Worm (Caenorhabditis elegans): ENCODE data around the gene mrps-22.
A peak's percentile ranks its signal among the peaks of the same experiment; 100 is the strongest.

mrps-22 gene

ce11 chrII:10582318-10582717 lies at the start of gene mrps-22:
mrps-22 (plus strand) TSS chrII:10582618.
- TF ChIP-seq ztf-29 (GFP tag; IDR thresholded peaks at IDR 0.05) = no peak
- no peak for TF ChIP-seq flt-1 (GFP tag; IDR thresholded peaks at IDR 0.05)
- no peak for TF ChIP-seq tab-1 (GFP tag; IDR thresholded peaks at IDR 0.05)
- TF ChIP-seq ref-1 (GFP tag; conservative IDR thresholded peaks at IDR 0.05) = no peak
- no peak for TF ChIP-seq cog-1 (tag; optimal IDR thresholded peaks at IDR 0.05)

ce11 chrII:10533985-10534384 lies 48.4 kb upstream of the mrps-22 start:
- TF ChIP-seq T22C8.4 (GFP tag; IDR thresholded peaks at IDR 0.05) = no peak

DNA sequence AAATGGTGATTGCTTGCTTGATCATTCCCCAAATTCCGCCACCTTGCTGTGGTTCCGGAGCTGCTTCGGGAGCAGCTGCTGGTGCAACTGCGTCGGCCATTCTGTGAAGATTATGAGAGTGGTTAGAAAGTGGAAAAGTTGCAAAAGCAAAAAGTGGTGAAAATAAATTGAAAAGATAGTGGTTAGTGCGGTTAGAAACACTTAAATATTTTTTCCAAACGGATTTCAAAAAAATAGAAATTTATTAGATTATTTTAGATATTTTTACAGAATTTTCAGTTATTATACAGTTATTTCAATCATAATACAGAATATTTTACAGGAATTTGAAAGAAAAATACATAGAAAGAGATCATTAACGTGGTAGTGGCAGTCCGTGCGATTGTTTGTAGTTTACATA lies 44.8 kb upstream of the mrps-22 start, which contains the start of gene R166.2:
Gene R166.2 (minus strand): TSS at position 101 of the 400 bp plus-strand sequence.
- no peak for TF ChIP-seq ztf-29 (GFP tag; IDR thresholded peaks at IDR 0.05)
- no peak for TF ChIP-seq cog-1 (tag; optimal IDR thresholded peaks at IDR 0.05)
- no peak for TF ChIP-seq klf-2 (GFP tag; conservative IDR thresholded peaks at IDR 0.05)
- TF ChIP-seq med-1 (GFP tag; optimal IDR thresholded peaks at IDR 0.05; ENCODE audit: insufficient read depth) = no peak
- no peak for TF ChIP-seq ref-1 (GFP tag; conservative IDR thresholded peaks at IDR 0.05)
- no peak for TF ChIP-seq tab-1 (GFP tag; IDR thresholded peaks at IDR 0.05)
- no peak for TF ChIP-seq flt-1 (GFP tag; IDR thresholded peaks at IDR 0.05)
- no peak for TF ChIP-seq T22C8.4 (GFP tag; IDR thresholded peaks at IDR 0.05)
- TF ChIP-seq ztf-23 (GFP tag; IDR thresholded peaks at IDR 0.05) = no peak

DNA sequence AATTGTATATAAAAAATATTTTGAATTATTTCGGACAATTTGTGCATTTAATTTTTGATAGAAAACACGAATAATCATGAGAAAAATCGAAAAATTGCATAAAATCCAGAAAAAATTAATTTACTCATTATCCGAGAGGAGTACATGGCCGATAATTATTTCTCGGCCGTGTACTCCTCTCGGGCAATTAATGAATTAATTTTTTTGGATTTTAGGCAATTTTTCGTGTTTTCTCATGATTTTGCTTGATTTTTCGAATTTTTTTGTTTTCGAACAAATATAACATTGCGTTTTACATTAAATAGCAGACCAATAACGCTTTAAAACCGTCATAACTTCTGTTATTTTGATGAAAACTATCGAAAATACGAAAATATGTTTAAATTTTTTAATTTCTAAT lies 44.4 kb upstream of the mrps-22 start:
- TF ChIP-seq cog-1 (tag; optimal IDR thresholded peaks at IDR 0.05) (peak; percentile 38), klf-2 (GFP tag; conservative IDR thresholded peaks at IDR 0.05) (no peak), flt-1 (GFP tag; IDR thresholded peaks at IDR 0.05) (no peak), tab-1 (GFP tag; IDR thresholded peaks at IDR 0.05) (no peak), med-1 (GFP tag; optimal IDR thresholded peaks at IDR 0.05; ENCODE audit: insufficient read depth) (no peak)

ce11 chrII:10539232-10539631 lies 43.2 kb upstream of the mrps-22 start, which contains the start of gene R166.3:
R166.3 (minus strand) TSS chrII:10539332.
- TF ChIP-seq klf-2 (GFP tag; conservative IDR thresholded peaks at IDR 0.05) = no peak

- no peak for TF ChIP-seq klf-2 (GFP tag; conservative IDR thresholded peaks at IDR 0.05)
- TF ChIP-seq med-1 (GFP tag; optimal IDR thresholded peaks at IDR 0.05; ENCODE audit: insufficient read depth) = no peak
- peak; percentile 53 for TF ChIP-seq cog-1 (tag; optimal IDR thresholded peaks at IDR 0.05)
- peak; percentile 59; the same call in 1 of the 2 replicates for TF ChIP-seq flt-1 (GFP tag; IDR thresholded peaks at IDR 0.05)
These were observed 40.4 kb upstream of the mrps-22 start, which contains the start of gene pro-1 for ce11 chrII:10541923-10542486. pro-1 (minus strand) TSS chrII:10541996.

DNA sequence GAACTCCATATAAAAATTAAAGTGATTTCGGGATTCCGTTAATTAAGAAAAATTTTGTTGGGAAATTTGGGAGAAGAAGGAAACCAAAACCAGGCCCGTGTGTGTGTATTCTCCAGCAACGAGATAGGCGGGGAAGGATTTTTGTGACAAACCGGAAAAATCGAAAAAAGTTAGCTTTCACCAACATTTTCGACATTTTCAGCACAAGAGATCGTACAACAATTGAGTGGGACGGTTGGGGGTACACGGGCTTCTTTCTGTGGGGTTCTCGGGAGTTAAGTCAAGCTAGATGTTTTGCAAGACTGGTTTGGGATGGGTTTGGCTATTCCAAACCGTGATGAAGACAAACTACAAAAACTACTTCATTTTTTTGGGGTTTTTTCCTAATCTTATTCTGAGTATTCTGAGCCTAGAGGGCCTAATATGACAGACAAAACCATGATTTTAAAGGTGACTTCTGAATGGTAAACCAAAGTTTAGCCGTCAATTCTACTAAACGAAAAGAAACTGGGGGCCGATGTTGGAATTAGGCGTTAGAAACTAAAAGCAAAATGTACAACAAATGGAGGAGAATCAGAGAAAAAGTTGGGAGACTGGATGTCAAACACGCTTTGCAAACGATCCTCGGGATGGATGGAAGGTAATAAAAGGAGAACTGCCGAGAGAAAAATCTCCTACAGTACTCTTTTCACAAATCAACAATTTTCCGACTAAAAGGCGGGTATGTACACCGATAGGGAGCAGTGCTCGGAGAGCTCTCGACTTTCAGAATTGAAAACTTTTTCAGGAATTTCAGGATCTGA lies 39.6 kb upstream of the mrps-22 start:
- no peak for TF ChIP-seq med-1 (GFP tag; optimal IDR thresholded peaks at IDR 0.05; ENCODE audit: insufficient read depth)
- no peak for TF ChIP-seq cog-1 (tag; optimal IDR thresholded peaks at IDR 0.05)
- TF ChIP-seq T22C8.4 (GFP tag; IDR thresholded peaks at IDR 0.05) = no peak
- no peak for TF ChIP-seq flt-1 (GFP tag; IDR thresholded peaks at IDR 0.05)
- TF ChIP-seq ztf-29 (GFP tag; IDR thresholded peaks at IDR 0.05) = no peak
- TF ChIP-seq tab-1 (GFP tag; IDR thresholded peaks at IDR 0.05) = no peak
- no peak for TF ChIP-seq ref-1 (GFP tag; conservative IDR thresholded peaks at IDR 0.05)
- TF ChIP-seq klf-2 (GFP tag; conservative IDR thresholded peaks at IDR 0.05) = no peak
- TF ChIP-seq ztf-23 (GFP tag; IDR thresholded peaks at IDR 0.05) = no peak

DNA sequence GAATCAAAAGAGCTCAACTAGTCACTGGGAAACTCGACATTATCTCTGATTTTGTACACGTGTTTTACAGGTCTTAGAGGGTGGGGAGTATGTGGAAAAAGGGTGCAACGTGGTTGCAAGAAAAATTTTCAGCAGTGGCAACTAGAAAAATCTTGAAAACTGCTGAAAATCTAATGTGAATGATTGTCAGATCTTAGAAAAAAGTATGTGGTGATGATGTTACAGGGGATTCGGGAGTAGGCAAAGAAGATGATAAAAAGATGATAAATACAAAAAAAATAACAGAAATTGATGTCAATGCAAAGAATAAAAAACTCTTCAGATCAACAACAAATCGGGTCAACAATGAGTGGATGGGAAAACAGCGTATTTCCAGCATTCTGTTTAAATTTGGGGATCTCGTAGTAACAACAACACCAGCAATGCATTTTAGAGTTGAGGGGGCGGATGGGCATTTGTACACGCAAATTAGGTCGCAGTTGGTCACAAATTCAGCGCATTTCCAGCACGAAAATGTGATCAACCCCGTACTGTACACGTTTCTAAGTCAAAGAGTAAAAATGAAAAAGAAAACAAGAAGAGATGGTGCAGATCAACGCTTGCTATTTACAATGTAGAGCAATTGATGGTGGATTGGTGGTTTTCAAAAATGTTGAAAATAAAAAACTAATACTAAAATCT lies 38.8 kb upstream of the mrps-22 start:
- TF ChIP-seq ref-1 (GFP tag; conservative IDR thresholded peaks at IDR 0.05) = no peak; the same call in 1 of the 2 replicates
- TF ChIP-seq klf-2 (GFP tag; conservative IDR thresholded peaks at IDR 0.05) = no peak
- TF ChIP-seq med-1 (GFP tag; optimal IDR thresholded peaks at IDR 0.05; ENCODE audit: insufficient read depth) = no peak
- TF ChIP-seq cog-1 (tag; optimal IDR thresholded peaks at IDR 0.05) = no peak
- no peak for TF ChIP-seq T22C8.4 (GFP tag; IDR thresholded peaks at IDR 0.05)
- TF ChIP-seq ztf-23 (GFP tag; IDR thresholded peaks at IDR 0.05) = no peak
- no peak for TF ChIP-seq tab-1 (GFP tag; IDR thresholded peaks at IDR 0.05)
- no peak for TF ChIP-seq flt-1 (GFP tag; IDR thresholded peaks at IDR 0.05)
- no peak for TF ChIP-seq ztf-29 (GFP tag; IDR thresholded peaks at IDR 0.05)

DNA sequence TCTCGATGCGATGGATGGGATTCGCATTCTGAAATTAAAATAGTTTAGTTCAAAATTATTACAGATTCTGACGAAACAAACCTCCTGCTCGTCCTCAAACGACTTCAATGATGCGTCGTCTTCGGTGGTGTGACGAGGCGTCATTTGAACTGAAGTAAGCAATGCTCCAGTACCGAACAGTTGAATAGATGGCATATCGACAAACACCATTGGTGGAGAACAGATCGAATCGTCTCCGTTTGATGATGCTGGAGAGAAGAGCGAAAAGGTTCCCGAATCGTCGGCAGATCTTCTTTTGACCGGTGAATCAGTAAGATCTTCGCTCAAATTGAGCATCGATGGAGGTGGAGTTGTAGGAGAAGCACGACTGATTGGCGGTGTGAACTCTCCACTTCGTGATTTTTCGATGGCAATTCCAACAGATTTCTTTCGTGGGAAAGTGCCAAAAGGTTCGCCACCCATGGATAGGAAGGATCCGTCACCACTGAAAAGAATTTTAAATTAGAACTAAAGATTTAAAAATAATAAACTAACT lies 38.0 kb upstream of the mrps-22 start:
- no peak for TF ChIP-seq ztf-23 (GFP tag; IDR thresholded peaks at IDR 0.05)
- TF ChIP-seq T22C8.4 (GFP tag; IDR thresholded peaks at IDR 0.05) = 0 out of 2 replicates have a peak, but pooled peaks have one; percentile 13
- TF ChIP-seq klf-2 (GFP tag; conservative IDR thresholded peaks at IDR 0.05) = no peak

DNA sequence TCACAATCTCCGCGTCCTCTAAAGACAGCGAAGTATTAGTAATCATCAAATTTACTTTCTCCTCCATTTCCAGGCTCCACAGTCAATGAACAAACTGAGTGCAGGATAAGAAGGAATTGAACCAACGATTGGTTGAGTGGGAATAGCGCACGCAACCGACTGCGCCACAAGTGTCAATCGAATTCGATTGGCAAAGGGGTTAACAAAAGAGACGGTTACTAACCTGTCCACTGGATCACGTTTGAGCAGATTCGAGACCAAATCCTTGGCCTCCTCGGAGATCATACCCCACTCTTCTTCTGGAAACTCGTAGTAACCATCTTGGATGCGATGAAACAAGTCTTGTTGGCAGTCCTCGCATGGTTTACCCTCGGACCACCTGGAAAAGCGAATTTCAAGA lies 37.2 kb upstream of the mrps-22 start:
- no peak for TF ChIP-seq tab-1 (GFP tag; IDR thresholded peaks at IDR 0.05)
- TF ChIP-seq ztf-29 (GFP tag; IDR thresholded peaks at IDR 0.05) = no peak
- TF ChIP-seq ztf-23 (GFP tag; IDR thresholded peaks at IDR 0.05) = no peak
- TF ChIP-seq flt-1 (GFP tag; IDR thresholded peaks at IDR 0.05) = peak; percentile 73
- TF ChIP-seq ref-1 (GFP tag; conservative IDR thresholded peaks at IDR 0.05) = 0 out of 2 replicates have a peak, but pooled peaks have one; percentile 12
- no peak for TF ChIP-seq med-1 (GFP tag; optimal IDR thresholded peaks at IDR 0.05; ENCODE audit: insufficient read depth)
- TF ChIP-seq klf-2 (GFP tag; conservative IDR thresholded peaks at IDR 0.05) = no peak
- TF ChIP-seq cog-1 (tag; optimal IDR thresholded peaks at IDR 0.05) = no peak
- no peak for TF ChIP-seq T22C8.4 (GFP tag; IDR thresholded peaks at IDR 0.05)
